Worm (Caenorhabditis elegans) whole organism, young adult: Measurements from ENCODE around the gene K01A2.4.

ENCODE experiments used
- ZK185.1 ChIP-seq: sonication (generic microtip); optimal IDR thresholded peaks from 2 replicates; lab custom pipeline; 2016; ENCODE audit warnings: mild to moderate bottlenecking, missing genetic modification characterization, missing compliant biosample characterization; ENCODE audit not compliant: poor library complexity, severe bottlenecking
- akir-1 ChIP-seq: fragments of 200-800 bp; sonication (Bioruptor generic); optimal IDR thresholded peaks from 2 replicates; lab custom pipeline; 2018; ENCODE audit warnings: mild to moderate bottlenecking, missing genetic modification characterization, moderate library complexity, missing compliant biosample characterization
- bed-1 ChIP-seq: fragments of 200-800 bp; sonication (Bioruptor generic); IDR thresholded peaks from 2 replicates; pipeline ENCODE4 v1.3.6; 2022; ENCODE audit warnings: missing genetic modification reagents, missing genetic modification characterization, missing compliant biosample characterization
- efl-1 ChIP-seq: fragments of 150-350 bp; optimal IDR thresholded peaks from 2 replicates; lab custom pipeline; 2014; ENCODE audit warnings: missing biosample characterization, missing genetic modification reagents, missing genetic modification characterization
- lsl-1 ChIP-seq: fragments of 200-800 bp; sonication (Bioruptor generic); optimal IDR thresholded peaks from 2 replicates; lab custom pipeline; 2018; ENCODE audit warnings: mild to moderate bottlenecking, missing genetic modification characterization, moderate library complexity, missing compliant biosample characterization
- repo-1 ChIP-seq: sonication (generic microtip); optimal IDR thresholded peaks from 2 replicates; lab custom pipeline; 2017; ENCODE audit warnings: mild to moderate bottlenecking, missing genetic modification characterization, missing compliant biosample characterization
- somi-1 ChIP-seq: fragments of 200-800 bp; sonication (Bioruptor generic); optimal IDR thresholded peaks from 2 replicates; lab custom pipeline; 2018; ENCODE audit warnings: mild to moderate bottlenecking, missing genetic modification characterization, missing compliant biosample characterization
- unc-62 ChIP-seq: fragments of 150-350 bp; optimal IDR thresholded peaks from 2 replicates; lab custom pipeline; 2014; ENCODE audit warnings: missing biosample characterization, missing genetic modification reagents, missing genetic modification characterization

ce11 chrII:313540-313939 lies 6.3 kb downstream of the K01A2.4 start:
- TF ChIP-seq unc-62 (GFP tag; lab: Kevin White, UChicago) (no peak), akir-1 (GFP tag; lab: Kevin White, UChicago) (no peak), bed-1 (GFP tag; lab: Robert Waterston, UW) (no peak), efl-1 (GFP tag; lab: Kevin White, UChicago) (no peak), repo-1 (no peak), somi-1 (no peak), lsl-1 (GFP tag; lab: Kevin White, UChicago) (no peak), ZK185.1 (tag; lab: Kevin White, UChicago) (no peak)
